Worm (Caenorhabditis elegans): Measurements from ENCODE around the gene metr-1.
A peak's percentile ranks its signal among the peaks of the same experiment; 100 is the strongest.

DNA sequence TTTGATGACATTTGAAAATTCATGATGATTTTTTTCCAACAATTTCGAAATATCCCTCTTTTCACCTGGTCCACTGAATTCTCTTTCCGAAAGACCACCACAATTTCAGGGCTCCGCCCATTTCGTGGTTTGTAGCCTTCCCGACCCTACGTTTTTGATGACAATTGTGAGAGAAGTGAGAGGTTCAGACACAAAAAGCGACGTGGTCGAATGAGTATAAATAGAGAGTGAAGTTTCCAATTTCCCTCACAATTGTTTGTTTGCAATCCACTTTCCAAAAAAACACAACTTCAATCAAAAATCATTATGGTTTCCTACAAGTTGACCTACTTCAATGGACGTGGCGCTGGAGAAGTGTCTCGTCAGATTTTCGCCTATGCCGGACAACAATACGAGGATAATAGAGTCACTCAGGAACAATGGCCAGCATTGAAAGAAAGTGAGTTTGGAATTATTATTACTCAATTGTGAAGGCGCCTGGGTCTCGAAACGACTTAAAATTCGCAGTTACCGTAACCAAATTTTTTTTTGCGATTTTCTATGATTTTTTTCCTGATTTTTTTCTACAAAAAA is 23.8 kb downstream of the metr-1 start, which contains the start of gene gst-5:
- peak; percentile 72 for TF ChIP-seq nhr-237 (tag; optimal IDR thresholded peaks at IDR 0.05)
- peak in 1 of 2 experiments; percentile 13 for TF ChIP-seq egl-27 (tag; optimal IDR thresholded peaks at IDR 0.05)
- TF ChIP-seq fos-1 (tag; optimal IDR thresholded peaks at IDR 0.05): no peak
- peak in 1 of 2 experiments; percentile 9 for TF ChIP-seq mdl-1 (tag; optimal IDR thresholded peaks at IDR 0.05)
- no peak for TF ChIP-seq snpc-4 (tag; optimal IDR thresholded peaks at IDR 0.05)
- no peak for TF ChIP-seq ceh-90 (tag; optimal IDR thresholded peaks at IDR 0.05)
- TF ChIP-seq pax-3 (tag; optimal IDR thresholded peaks at IDR 0.05): no peak
- TF ChIP-seq ama-1 (optimal IDR thresholded peaks at IDR 0.05): no peak

All from whole organism, L1 larva.